Worm (Caenorhabditis elegans) whole organism, L4 larva: ENCODE data around the gene C05D12.3.

Experiments
- aly-2 ChIP-seq: sonication (generic microtip); optimal IDR thresholded peaks from 2 replicates; lab custom pipeline; 2018; ENCODE audit warnings: missing biosample characterization, missing genetic modification characterization
- dpl-1 ChIP-seq: fragments of 150-350 bp; optimal IDR thresholded peaks from 2 replicates; lab custom pipeline; 2014; ENCODE audit warnings: missing biosample characterization, missing genetic modification reagents, missing genetic modification characterization
- jun-1 ChIP-seq: fragments of 150-350 bp; optimal IDR thresholded peaks from 2 replicates; lab custom pipeline; 2014; ENCODE audit warnings: missing biosample characterization, missing genetic modification reagents, missing genetic modification characterization
- lin-13 ChIP-seq: fragments of 150-350 bp; optimal IDR thresholded peaks from 2 replicates; lab custom pipeline; 2014; ENCODE audit warnings: missing biosample characterization, missing genetic modification reagents, missing genetic modification characterization
- skn-1 ChIP-seq: fragments of 150-350 bp; optimal IDR thresholded peaks from 2 replicates; lab custom pipeline; 2014; ENCODE audit warnings: missing biosample characterization, missing genetic modification characterization

DNA sequence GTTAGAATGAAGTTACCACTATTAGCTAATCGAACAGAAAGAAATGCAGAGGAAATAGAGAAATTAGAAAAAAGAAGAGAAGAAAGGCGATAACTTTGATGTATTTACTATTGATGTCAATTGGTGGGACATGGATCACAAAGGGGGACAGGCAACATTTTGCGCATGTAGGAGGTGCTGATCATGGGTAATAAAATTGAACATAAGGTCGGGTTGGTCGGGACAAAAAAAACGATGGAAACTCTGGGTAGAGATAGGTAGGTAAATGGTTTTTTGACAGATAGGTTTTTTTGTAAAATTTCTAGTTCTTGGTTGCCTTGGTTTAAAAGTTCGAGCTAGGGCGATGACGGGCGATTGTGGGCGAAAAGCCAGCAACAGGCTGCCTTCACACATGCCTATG, 34.2 kb upstream of the C05D12.3 start, which contains the start of gene shn-1:
- TF ChIP-seq aly-2 (tag; lab: Kevin White, UChicago) (no peak), skn-1 (tag; lab: Kevin White, UChicago) (no peak), dpl-1 (GFP tag; lab: Kevin White, UChicago) (no peak), jun-1 (tag; lab: Kevin White, UChicago) (no peak), lin-13 (no peak)
